Worm (Caenorhabditis elegans) whole organism, L4 larva: ENCODE results near the gene ZK632.4.
"Not testable (repeated sequence)": the region's sequence is repeated elsewhere in the genome, so short reads cannot be mapped to it uniquely, and the experiment has no call there.

Experiments used
- D1046.2 ChIP-seq: fragments of 200-800 bp; sonication (Bioruptor generic); IDR thresholded peaks from 2 replicates; pipeline ENCODE4 v1.3.6; 2022; ENCODE audit warnings: missing genetic modification characterization, missing compliant biosample characterization
- F26F4.8 ChIP-seq: fragments of 200-800 bp; sonication (Bioruptor generic); conservative IDR thresholded peaks from 2 replicates; pipeline ENCODE4 v1.3.6; 2022; ENCODE audit warnings: missing genetic modification characterization, missing compliant biosample characterization
- F37D6.2 ChIP-seq: sonication (generic microtip); optimal IDR thresholded peaks from 2 replicates; lab custom pipeline; 2016; ENCODE audit warnings: mild to moderate bottlenecking, missing genetic modification characterization, missing compliant biosample characterization
- F44E2.7 ChIP-seq: fragments of 200-800 bp; sonication (Bioruptor generic); IDR thresholded peaks from 2 replicates; pipeline ENCODE4 v2.1.2; 2022; ENCODE audit warnings: missing genetic modification characterization, missing compliant biosample characterization
- Y48G9A.11 ChIP-seq: fragments of 200-800 bp; sonication (Bioruptor generic); IDR thresholded peaks from 2 replicates; pipeline ENCODE4 v1.3.6; 2022; ENCODE audit warnings: missing genetic modification reagents, missing genetic modification characterization, missing compliant biosample characterization
- ZK337.2 ChIP-seq: fragments of 200-800 bp; sonication (Bioruptor generic); IDR thresholded peaks from 2 replicates; pipeline ENCODE4 v1.3.6; 2022; ENCODE audit warnings: missing genetic modification reagents, missing genetic modification characterization, missing compliant biosample characterization
- arid-1 ChIP-seq: fragments of 200-800 bp; sonication (Bioruptor generic); conservative IDR thresholded peaks from 2 replicates; pipeline ENCODE4 v1.3.6; 2022; ENCODE audit warnings: missing genetic modification reagents, missing genetic modification characterization, missing compliant biosample characterization
- ceh-62 ChIP-seq: sonication (generic microtip); optimal IDR thresholded peaks from 2 replicates; lab custom pipeline; 2017; ENCODE audit warnings: missing biosample characterization, missing genetic modification characterization
- ceh-82 ChIP-seq: sonication (generic microtip); optimal IDR thresholded peaks from 2 replicates; lab custom pipeline; 2017; ENCODE audit warnings: missing biosample characterization, missing genetic modification characterization
- ctbp-1 ChIP-seq: fragments of 200-800 bp; sonication (Bioruptor generic); IDR thresholded peaks from 2 replicates; pipeline ENCODE4 v1.3.6; 2022; ENCODE audit warnings: missing genetic modification reagents, missing genetic modification characterization, missing compliant biosample characterization
- dmd-6 ChIP-seq: fragments of 200-800 bp; sonication (Bioruptor generic); IDR thresholded peaks from 2 replicates; pipeline ENCODE4 v1.3.6; 2022; ENCODE audit warnings: missing genetic modification reagents, missing genetic modification characterization, missing compliant biosample characterization
- dmd-8 ChIP-seq: fragments of 200-800 bp; sonication (Bioruptor generic); IDR thresholded peaks from 2 replicates; pipeline ENCODE4 v1.3.6; 2022; ENCODE audit warnings: missing genetic modification characterization, missing compliant biosample characterization
- dve-1 ChIP-seq: sonication (generic microtip); optimal IDR thresholded peaks from 2 replicates; lab custom pipeline; 2017; ENCODE audit warnings: antibody characterized with exemption, mild to moderate bottlenecking, missing genetic modification characterization, missing compliant biosample characterization; ENCODE audit not compliant: insufficient read depth
- fkh-10 ChIP-seq: fragments of 150-350 bp; optimal IDR thresholded peaks from 2 replicates; lab custom pipeline; 2014; ENCODE audit warnings: missing biosample characterization, missing genetic modification reagents, missing genetic modification characterization
- hlh-11 ChIP-seq: fragments of 200-800 bp; sonication (Bioruptor generic); optimal IDR thresholded peaks from 2 replicates; lab custom pipeline; 2018; ENCODE audit warnings: mild to moderate bottlenecking, missing genetic modification characterization, missing compliant biosample characterization
- hlh-30 ChIP-seq: sonication (generic microtip); optimal IDR thresholded peaks from 2 replicates; lab custom pipeline; 2017; ENCODE audit warnings: antibody characterized with exemption, mild to moderate bottlenecking, missing genetic modification characterization, missing compliant biosample characterization; ENCODE audit not compliant: insufficient read depth
- hmg-1.1 ChIP-seq: fragments of 200-800 bp; sonication (Bioruptor generic); IDR thresholded peaks from 2 replicates; pipeline ENCODE4 v1.3.6; 2022; ENCODE audit warnings: missing genetic modification reagents, missing genetic modification characterization, missing compliant biosample characterization
- jun-1 ChIP-seq: fragments of 150-350 bp; optimal IDR thresholded peaks from 2 replicates; lab custom pipeline; 2014; ENCODE audit warnings: missing biosample characterization, missing genetic modification reagents, missing genetic modification characterization
- lim-7 ChIP-seq: fragments of 200-800 bp; sonication (Bioruptor generic); IDR thresholded peaks from 2 replicates; pipeline ENCODE4 v1.3.6; 2022; ENCODE audit warnings: missing genetic modification characterization, missing compliant biosample characterization
- lin-1 ChIP-seq: fragments of 200-800 bp; sonication (Bioruptor generic); IDR thresholded peaks from 2 replicates; pipeline ENCODE4 v1.3.6; 2022; ENCODE audit warnings: missing genetic modification reagents, missing genetic modification characterization, missing compliant biosample characterization
- lin-15B ChIP-seq: fragments of 150-350 bp; sonication (generic microtip); optimal IDR thresholded peaks from 3 replicates; lab custom pipeline; 2014; ENCODE audit warnings: missing biosample characterization, missing genetic modification characterization
- lin-38 ChIP-seq: fragments of 200-800 bp; sonication (Bioruptor generic); IDR thresholded peaks from 2 replicates; pipeline ENCODE4 v1.3.6; 2022; ENCODE audit warnings: missing genetic modification reagents, missing genetic modification characterization, missing compliant biosample characterization
- madf-5 ChIP-seq, 2 experiments: fragments of 200-800 bp; sonication (Bioruptor generic); IDR thresholded peaks; 2 replicates each; pipeline ENCODE4 v1.3.6; 2022; ENCODE audit warnings: missing compliant biosample characterization in 2 of 2, missing genetic modification characterization in 2 of 2
- madf-9 ChIP-seq: fragments of 200-800 bp; sonication (Bioruptor generic); conservative IDR thresholded peaks from 2 replicates; pipeline ENCODE4 v1.3.6; 2022; ENCODE audit warnings: missing genetic modification reagents, missing genetic modification characterization, missing compliant biosample characterization
- mdl-1 ChIP-seq, 2 experiments: fragments of 150-350 bp in 1 of 2; sonication (generic microtip) in 1 of 2; optimal IDR thresholded peaks; 2 replicates each; lab custom pipeline; 2014 to 2017; ENCODE audit warnings: missing biosample characterization in 2 of 2, missing genetic modification characterization in 2 of 2
- mdt-29 ChIP-seq: fragments of 200-800 bp; sonication (Bioruptor generic); IDR thresholded peaks from 2 replicates; pipeline ENCODE4 v1.3.6; 2022; ENCODE audit warnings: missing genetic modification reagents, missing genetic modification characterization, missing compliant biosample characterization
- mep-1 ChIP-seq: fragments of 150-350 bp; sonication (generic microtip); optimal IDR thresholded peaks from 3 replicates; lab custom pipeline; 2014; ENCODE audit warnings: missing biosample characterization, missing genetic modification characterization
- pha-4 ChIP-seq, 2 experiments: fragments of 150-350 bp in 1 of 2; fragments of 200-800 bp in 1 of 2; sonication (Bioruptor generic) in 1 of 2; IDR thresholded peaks in 1 of 2; optimal IDR thresholded peaks in 1 of 2; 2 replicates each; pipeline versions ENCODE4 v1.3.6 to Lab custom; 2014 to 2022; ENCODE audit warnings: missing genetic modification characterization in 2 of 2, missing genetic modification reagents in 2 of 2, missing biosample characterization in 1 of 2, missing compliant biosample characterization in 1 of 2
- php-3 ChIP-seq: fragments of 200-800 bp; sonication (Bioruptor generic); IDR thresholded peaks from 2 replicates; pipeline ENCODE4 v1.3.6; 2022; ENCODE audit warnings: missing genetic modification reagents, missing genetic modification characterization, missing compliant biosample characterization
- pqm-1 ChIP-seq: sonication (generic microtip); optimal IDR thresholded peaks from 2 replicates; lab custom pipeline; 2017; ENCODE audit warnings: missing biosample characterization, missing genetic modification characterization
- snpc-1.2 ChIP-seq: fragments of 200-800 bp; sonication (Bioruptor generic); IDR thresholded peaks from 2 replicates; pipeline ENCODE4 v1.3.6; 2022; ENCODE audit warnings: missing genetic modification reagents, missing genetic modification characterization, missing compliant biosample characterization
- tra-1 ChIP-seq: fragments of 200-800 bp; sonication (Bioruptor generic); IDR thresholded peaks from 2 replicates; pipeline ENCODE4 v1.3.6; 2022; ENCODE audit warnings: missing genetic modification reagents, missing genetic modification characterization, missing compliant biosample characterization
- unc-62 ChIP-seq, 3 experiments: fragments of 150-350 bp in 1 of 3; sonication (generic microtip); optimal IDR thresholded peaks in 2 of 3; peaks in 1 of 3; 1 replicate in 1 of 3; 2 replicates in 2 of 3; lab custom pipeline; 2014 to 2017; ENCODE audit warnings: missing biosample characterization in 3 of 3, missing genetic modification characterization in 3 of 3, missing genetic modification reagents in 3 of 3, missing genotype in 1 of 3
- vab-7 ChIP-seq: fragments of 200-800 bp; sonication (Bioruptor generic); IDR thresholded peaks from 2 replicates; pipeline ENCODE4 v1.3.6; 2022; ENCODE audit warnings: missing genetic modification reagents, missing genetic modification characterization, missing compliant biosample characterization
- ztf-7 ChIP-seq: fragments of 150-350 bp; optimal IDR thresholded peaks from 2 replicates; lab custom pipeline; 2014; ENCODE audit warnings: missing biosample characterization, missing genetic modification characterization

Gene ZK632.4

DNA sequence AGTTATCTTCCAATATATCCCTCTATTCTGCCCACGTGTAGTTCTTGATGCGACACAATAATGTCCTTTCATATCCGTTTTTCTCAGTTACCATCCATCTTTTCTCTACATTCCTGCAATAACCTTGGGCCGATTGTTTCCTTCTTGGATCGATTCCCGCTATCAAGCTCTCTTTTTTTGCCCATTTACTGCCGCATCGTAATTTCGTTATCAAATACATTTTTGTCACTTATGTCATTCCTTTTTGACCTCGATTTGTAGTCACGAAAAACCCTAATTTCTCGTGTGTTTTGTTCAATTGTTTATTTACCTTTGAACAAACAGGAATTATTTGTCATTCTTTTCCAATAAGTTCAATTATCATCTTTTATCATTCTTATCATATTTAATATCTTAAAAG, 42.7 kb upstream of the ZK632.4 start (continued):
- TF ChIP-seq php-3 (GFP tag; lab: Robert Waterston, UW) = peak; percentile 65
- TF ChIP-seq tra-1 (GFP tag; lab: Robert Waterston, UW) = 0 out of 2 replicates have a peak, but pooled peaks have one; percentile 43
- TF ChIP-seq jun-1 (tag; lab: Kevin White, UChicago) = no peak
- peak; percentile 58 for TF ChIP-seq hlh-11
- TF ChIP-seq mep-1 = peak; percentile 6
- peak in 1 of 2 experiments; percentile 54 for TF ChIP-seq mdl-1 (tag; optimal IDR thresholded peaks at IDR 0.05; lab: Kevin White, UChicago)
- TF ChIP-seq ceh-82 (tag; lab: Kevin White, UChicago) = no peak
- TF ChIP-seq dve-1 (tag; lab: Kevin White, UChicago) = peak; percentile 85
- TF ChIP-seq arid-1 (GFP tag; lab: Robert Waterston, UW) = no peak
- TF ChIP-seq ztf-7 (tag; lab: Kevin White, UChicago) = no peak
- TF ChIP-seq pqm-1 (tag; lab: Kevin White, UChicago) = peak; percentile 45
- no peak for TF ChIP-seq lin-15B (tag; lab: Kevin White, UChicago)
- no peak for TF ChIP-seq ZK337.2 (GFP tag; lab: Robert Waterston, UW)
- peak in 1 of 2 experiments; percentile 73 for TF ChIP-seq unc-62 (GFP tag; optimal IDR thresholded peaks at IDR 0.05 in 1 of 2; lab: Kevin White, UChicago)
- TF ChIP-seq unc-62 (tag; optimal IDR thresholded peaks at IDR 0.05; lab: Kevin White, UChicago) = no peak
- TF ChIP-seq hlh-30 (tag; lab: Kevin White, UChicago) = peak; percentile 57
- no peak for TF ChIP-seq F37D6.2 (tag; lab: Kevin White, UChicago)
- no peak for TF ChIP-seq ceh-62
- no peak for TF ChIP-seq fkh-10 (GFP tag; lab: Kevin White, UChicago)
- peak; percentile 63 for TF ChIP-seq dmd-6 (GFP tag; lab: Robert Waterston, UW)
- no peak for TF ChIP-seq Y48G9A.11
- TF ChIP-seq, all 104 proteins: peak for 15

- TF ChIP-seq Y48G9A.11 (peak; percentile 58), madf-9 (GFP tag; lab: Robert Waterston, UW) (0 out of 2 replicates have a peak, but pooled peaks have one; percentile 42), arid-1 (GFP tag; lab: Robert Waterston, UW) (peak; percentile 63; the same call in 1 of the 2 replicates), F44E2.7 (GFP tag; lab: Robert Waterston, UW) (0 out of 2 replicates have a peak, but pooled peaks have one; percentile 20), lin-38 (GFP tag; lab: Robert Waterston, UW) (peak; percentile 86), madf-5 (GFP tag; IDR thresholded peaks at IDR 0.05; lab: Robert Waterston, UW) (0 out of 4 replicates have a peak, but pooled peaks of 1 of the 2 experiments have one; percentile 17), vab-7 (GFP tag; lab: Robert Waterston, UW) (peak; percentile 69), ctbp-1 (GFP tag; lab: Robert Waterston, UW) (peak; percentile 34; the same call in 1 of the 2 replicates), F26F4.8 (GFP tag; lab: Robert Waterston, UW) (peak; percentile 54; the same call in 1 of the 2 replicates), lin-1 (peak; percentile 28; the same call in 1 of the 2 replicates), pha-4 (GFP tag; IDR thresholded peaks at IDR 0.05; lab: Robert Waterston, UW) (peak; percentile 60; the same call in 1 of the 2 replicates), D1046.2 (peak; percentile 59; the same call in 1 of the 2 replicates), tra-1 (GFP tag; lab: Robert Waterston, UW) (0 out of 2 replicates have a peak, but pooled peaks have one; percentile 31), lim-7 (GFP tag; lab: Robert Waterston, UW) (peak; percentile 73), snpc-1.2 (GFP tag; lab: Robert Waterston, UW) (peak; percentile 73), mdt-29 (GFP tag; lab: Robert Waterston, UW) (peak; percentile 47; the same call in 1 of the 2 replicates), hmg-1.1 (peak; percentile 51; the same call in 1 of the 2 replicates), dmd-8 (peak; percentile 66; the same call in 1 of the 2 replicates), ZK337.2 (GFP tag; lab: Robert Waterston, UW) (0 out of 2 replicates have a peak, but pooled peaks have one; percentile 48)
- TF ChIP-seq pha-4 (tag; optimal IDR thresholded peaks at IDR 0.05; lab: Kevin White, UChicago) = not testable (repeated sequence)
These were observed 41.9 kb upstream of the ZK632.4 start for ce11 chrIII:9849111-9849510.
